Fruit fly (Drosophila melanogaster): Measurements from ENCODE around the gene CG5114.

- TF ChIP-seq CG9139 (GFP tag; optimal IDR thresholded peaks at IDR 0.05) (no peak), CG8319 (GFP tag; optimal IDR thresholded peaks at IDR 0.05) (no peak), Lpt (GFP tag; optimal IDR thresholded peaks at IDR 0.05) (no peak), acj6 (GFP tag; optimal IDR thresholded peaks at IDR 0.05) (no peak), topi (GFP tag; optimal IDR thresholded peaks at IDR 0.05) (no peak), CG11294 (GFP tag; IDR thresholded peaks at IDR 0.05) (no peak), CG16779 (tag; optimal IDR thresholded peaks at IDR 0.05) (no peak)
These were observed 3.3 kb upstream of the CG5114 start, which contains the start of gene CG3349 for dm6 chr3L:14979332-14979731.
